Worm (Caenorhabditis elegans) whole organism, L1 larva: Measurements from ENCODE around the gene H01M10.1.

ENCODE experiments used
- C04F5.9 ChIP-seq: sonication (generic microtip); optimal IDR thresholded peaks from 2 replicates; lab custom pipeline; 2016; ENCODE audit warnings: missing genetic modification characterization, missing compliant biosample characterization
- C16A3.4 ChIP-seq: fragments of 150-350 bp; optimal IDR thresholded peaks from 2 replicates; lab custom pipeline; 2014; ENCODE audit warnings: missing biosample characterization, missing genetic modification characterization
- C34B4.2 ChIP-seq: sonication (generic microtip); optimal IDR thresholded peaks from 2 replicates; lab custom pipeline; 2017; ENCODE audit warnings: mild to moderate bottlenecking, missing genetic modification characterization, missing compliant biosample characterization
- F16B12.6 ChIP-seq: fragments of 150-350 bp; optimal IDR thresholded peaks from 2 replicates; lab custom pipeline; 2014; ENCODE audit warnings: missing biosample characterization, missing genetic modification characterization
- Y116A8C.19 ChIP-seq: sonication (generic microtip); optimal IDR thresholded peaks from 2 replicates; lab custom pipeline; 2016; ENCODE audit warnings: missing compliant biosample characterization, missing genetic modification characterization, borderline replicate concordance
- aha-1 ChIP-seq: fragments of 150-350 bp; optimal IDR thresholded peaks from 2 replicates; lab custom pipeline; 2014; ENCODE audit warnings: missing biosample characterization, missing genetic modification characterization
- alr-1 ChIP-seq: fragments of 200-800 bp; sonication (Bioruptor generic); optimal IDR thresholded peaks from 2 replicates; lab custom pipeline; 2018; ENCODE audit warnings: borderline replicate concordance, mild to moderate bottlenecking, missing genetic modification characterization, missing compliant biosample characterization
- aly-2 ChIP-seq: fragments of 150-350 bp; optimal IDR thresholded peaks from 2 replicates; lab custom pipeline; 2014; ENCODE audit warnings: missing biosample characterization, missing genetic modification characterization
- ama-1 ChIP-seq: fragments of 150-350 bp; optimal IDR thresholded peaks from 2 replicates; lab custom pipeline; 2014
- blmp-1 ChIP-seq: fragments of 150-350 bp; optimal IDR thresholded peaks from 2 replicates; lab custom pipeline; 2014; ENCODE audit warnings: missing biosample characterization, missing genetic modification characterization
- ceh-63 ChIP-seq: fragments of 200-800 bp; sonication (Bioruptor generic); optimal IDR thresholded peaks from 2 replicates; lab custom pipeline; 2018; ENCODE audit warnings: mild to moderate bottlenecking, missing genetic modification characterization, missing compliant biosample characterization
- ceh-8 ChIP-seq: fragments of 200-800 bp; sonication (Bioruptor generic); optimal IDR thresholded peaks from 2 replicates; lab custom pipeline; 2018; ENCODE audit warnings: mild to moderate bottlenecking, missing genetic modification characterization, moderate library complexity, missing compliant biosample characterization
- ceh-90 ChIP-seq: sonication (generic microtip); optimal IDR thresholded peaks from 2 replicates; lab custom pipeline; 2016; ENCODE audit warnings: missing genetic modification characterization, missing compliant biosample characterization
- ces-1 ChIP-seq: fragments of 150-350 bp; optimal IDR thresholded peaks from 2 replicates; lab custom pipeline; 2014; ENCODE audit warnings: missing biosample characterization, missing genetic modification reagents, missing genetic modification characterization
- dsc-1 ChIP-seq: sonication (generic microtip); optimal IDR thresholded peaks from 2 replicates; lab custom pipeline; 2016; ENCODE audit warnings: mild to moderate bottlenecking, missing genetic modification characterization, missing compliant biosample characterization
- efl-1 ChIP-seq, 4 experiments: fragments of 150-350 bp; optimal IDR thresholded peaks in 3 of 4; peaks in 1 of 4; 1 replicate in 1 of 4; 2 replicates in 3 of 4; lab custom pipeline; 2014; ENCODE audit warnings: missing biosample characterization in 2 of 4, missing genetic modification characterization in 2 of 4, missing genetic modification reagents in 2 of 4
- egl-13 ChIP-seq: sonication (generic microtip); optimal IDR thresholded peaks from 2 replicates; lab custom pipeline; 2016; ENCODE audit warnings: missing genotype, missing genetic modification reagents, missing genetic modification characterization, missing compliant biosample characterization
- elt-3 ChIP-seq, 6 experiments: fragments of 150-350 bp in 1 of 6; sonication (generic microtip); optimal IDR thresholded peaks; 2 replicates each; lab custom pipeline; 2017 to 2018; ENCODE audit warnings: missing biosample characterization in 6 of 6, missing genetic modification characterization in 6 of 6, inconsistent platforms in 1 of 6
- ets-5 ChIP-seq: fragments of 200-800 bp; sonication (Bioruptor generic); IDR thresholded peaks from 2 replicates; pipeline ENCODE4 v1.3.6; 2022; ENCODE audit warnings: missing genetic modification characterization, missing compliant biosample characterization
- fkh-10 ChIP-seq: sonication (generic microtip); optimal IDR thresholded peaks from 2 replicates; lab custom pipeline; 2017; ENCODE audit warnings: missing biosample characterization, missing genetic modification reagents, missing genetic modification characterization
- fkh-4 ChIP-seq: sonication (generic microtip); optimal IDR thresholded peaks from 2 replicates; lab custom pipeline; 2016; ENCODE audit warnings: missing compliant biosample characterization, missing genetic modification characterization, borderline replicate concordance
- fkh-8 ChIP-seq: sonication (generic microtip); optimal IDR thresholded peaks from 2 replicates; lab custom pipeline; 2016; ENCODE audit warnings: mild to moderate bottlenecking, missing genetic modification characterization, missing compliant biosample characterization
- grh-1 ChIP-seq: fragments of 200-800 bp; sonication (Bioruptor generic); IDR thresholded peaks from 2 replicates; pipeline ENCODE4 v1.3.6; 2022; ENCODE audit warnings: missing genetic modification reagents, missing genetic modification characterization, missing compliant biosample characterization
- hlh-4 ChIP-seq: sonication (generic microtip); optimal IDR thresholded peaks from 2 replicates; lab custom pipeline; 2016; ENCODE audit warnings: mild to moderate bottlenecking, missing genetic modification characterization, missing compliant biosample characterization
- hpl-2 ChIP-seq: fragments of 150-350 bp; optimal IDR thresholded peaks from 2 replicates; lab custom pipeline; 2014; ENCODE audit warnings: missing biosample characterization, missing genetic modification reagents, missing genetic modification characterization
- irx-1 ChIP-seq: sonication (generic microtip); optimal IDR thresholded peaks from 2 replicates; lab custom pipeline; 2016; ENCODE audit warnings: missing genetic modification characterization, missing compliant biosample characterization
- lin-14 ChIP-seq: fragments of 200-800 bp; sonication (Bioruptor generic); optimal IDR thresholded peaks from 2 replicates; lab custom pipeline; 2018; ENCODE audit warnings: mild to moderate bottlenecking, missing genetic modification characterization, moderate library complexity, missing compliant biosample characterization
- lin-15B ChIP-seq: fragments of 150-350 bp; sonication (generic microtip); optimal IDR thresholded peaks from 3 replicates; lab custom pipeline; 2014; ENCODE audit warnings: missing biosample characterization, missing genetic modification characterization
- lin-35 ChIP-seq, 2 experiments: fragments of 150-350 bp; optimal IDR thresholded peaks; 2 replicates each; lab custom pipeline; 2014; ENCODE audit warnings: missing biosample characterization in 2 of 2, missing genetic modification characterization in 2 of 2, missing genetic modification reagents in 2 of 2
- lir-3 ChIP-seq: sonication (generic microtip); optimal IDR thresholded peaks from 2 replicates; lab custom pipeline; 2016; ENCODE audit warnings: mild to moderate bottlenecking, missing genetic modification characterization, moderate library complexity, missing compliant biosample characterization; ENCODE audit not compliant: poor library complexity
- mdl-1 ChIP-seq, 2 experiments: fragments of 150-350 bp; optimal IDR thresholded peaks; 2 replicates each; lab custom pipeline; 2014 to 2017; ENCODE audit warnings: missing biosample characterization in 2 of 2, missing genetic modification characterization in 2 of 2, inconsistent platforms in 1 of 2
- mef-2 ChIP-seq: fragments of 150-350 bp; optimal IDR thresholded peaks from 2 replicates; lab custom pipeline; 2014; ENCODE audit warnings: missing biosample characterization, missing genetic modification characterization
- nhr-11 ChIP-seq: fragments of 150-350 bp; optimal IDR thresholded peaks from 2 replicates; lab custom pipeline; 2014; ENCODE audit warnings: missing biosample characterization, missing genetic modification characterization
- nhr-19 ChIP-seq: fragments of 200-800 bp; sonication (Bioruptor generic); conservative IDR thresholded peaks from 2 replicates; pipeline ENCODE4 v1.3.6; 2022; ENCODE audit warnings: missing genetic modification characterization, missing compliant biosample characterization
- nhr-20 ChIP-seq: sonication (generic microtip); optimal IDR thresholded peaks from 2 replicates; lab custom pipeline; 2016; ENCODE audit warnings: mild to moderate bottlenecking, missing genetic modification characterization, missing compliant biosample characterization
- nhr-237 ChIP-seq: fragments of 150-350 bp; optimal IDR thresholded peaks from 2 replicates; lab custom pipeline; 2014; ENCODE audit warnings: missing biosample characterization, missing genetic modification characterization
- nhr-47 ChIP-seq: sonication (generic microtip); optimal IDR thresholded peaks from 2 replicates; lab custom pipeline; 2016; ENCODE audit warnings: mild to moderate bottlenecking, missing genetic modification characterization, moderate library complexity, missing compliant biosample characterization
- nhr-71 ChIP-seq: sonication (generic microtip); optimal IDR thresholded peaks from 2 replicates; lab custom pipeline; 2016; ENCODE audit warnings: mild to moderate bottlenecking, missing genetic modification characterization, moderate library complexity, missing compliant biosample characterization
- nhr-76 ChIP-seq: sonication (generic microtip); optimal IDR thresholded peaks from 2 replicates; lab custom pipeline; 2017; ENCODE audit warnings: missing biosample characterization, missing genetic modification characterization
- nhr-84 ChIP-seq: sonication (generic microtip); optimal IDR thresholded peaks from 2 replicates; lab custom pipeline; 2017; ENCODE audit warnings: missing biosample characterization, missing genetic modification characterization
- pag-3 ChIP-seq: sonication (generic microtip); optimal IDR thresholded peaks from 2 replicates; lab custom pipeline; 2017; ENCODE audit warnings: missing genetic modification characterization, mild to moderate bottlenecking, missing compliant biosample characterization, antibody characterized with exemption, borderline replicate concordance; ENCODE audit not compliant: insufficient read depth
- pax-3 ChIP-seq: fragments of 200-800 bp; sonication (Bioruptor generic); optimal IDR thresholded peaks from 2 replicates; lab custom pipeline; 2018; ENCODE audit warnings: mild to moderate bottlenecking, missing genetic modification characterization, moderate library complexity, missing compliant biosample characterization
- pqm-1 ChIP-seq: sonication (generic microtip); optimal IDR thresholded peaks from 3 replicates; lab custom pipeline; 2017; ENCODE audit warnings: missing biosample characterization, missing genetic modification characterization
- skn-1 ChIP-seq: fragments of 150-350 bp; optimal IDR thresholded peaks from 2 replicates; lab custom pipeline; 2014; ENCODE audit warnings: missing biosample characterization, missing genetic modification characterization
- snpc-4 ChIP-seq: fragments of 150-350 bp; optimal IDR thresholded peaks from 2 replicates; lab custom pipeline; 2014; ENCODE audit warnings: missing biosample characterization, missing genetic modification characterization
- sup-37 ChIP-seq: fragments of 200-800 bp; sonication (Bioruptor generic); optimal IDR thresholded peaks from 2 replicates; lab custom pipeline; 2018; ENCODE audit warnings: mild to moderate bottlenecking, missing genetic modification characterization, missing compliant biosample characterization
- tbx-2 ChIP-seq: sonication (generic microtip); optimal IDR thresholded peaks from 2 replicates; lab custom pipeline; 2016; ENCODE audit warnings: missing genetic modification characterization, missing compliant biosample characterization
- tlp-1 ChIP-seq: fragments of 150-350 bp; optimal IDR thresholded peaks from 2 replicates; lab custom pipeline; 2014; ENCODE audit warnings: missing biosample characterization, missing genetic modification characterization
- unc-86 ChIP-seq: sonication (generic microtip); optimal IDR thresholded peaks from 2 replicates; lab custom pipeline; 2016; ENCODE audit warnings: missing genetic modification characterization, missing compliant biosample characterization
- xbp-1 ChIP-seq: sonication (generic microtip); optimal IDR thresholded peaks from 2 replicates; lab custom pipeline; 2016; ENCODE audit warnings: missing genetic modification characterization, missing compliant biosample characterization
- zag-1 ChIP-seq: fragments of 150-350 bp; optimal IDR thresholded peaks from 2 replicates; lab custom pipeline; 2014; ENCODE audit warnings: missing biosample characterization, missing genetic modification characterization

The H01M10.1 gene

DNA sequence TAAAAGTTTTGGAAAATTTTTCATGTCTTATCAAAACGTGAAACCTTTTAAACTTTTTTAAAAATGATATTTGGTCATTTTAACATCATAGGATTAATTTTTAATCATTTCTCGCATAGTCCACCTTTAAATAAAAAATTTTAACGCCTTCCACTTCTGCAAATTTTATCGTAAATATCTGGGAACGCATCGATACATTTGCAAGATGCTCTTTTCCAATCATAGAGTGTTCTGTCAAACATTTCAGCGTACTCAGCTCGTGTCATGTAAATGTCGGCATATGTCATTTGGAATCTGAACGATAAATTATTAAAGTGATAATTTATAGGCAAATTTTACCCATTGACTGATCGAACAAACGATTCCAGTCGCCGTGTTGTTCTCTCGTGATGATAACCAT lies 20.4 kb downstream of the H01M10.1 start, which contains the start of gene F52H2.5:
Gene F52H2.5 (minus strand): TSS at position 101 of the 400 bp plus-strand sequence.
- TF ChIP-seq snpc-4 (tag; lab: Kevin White, UChicago) (no peak), nhr-11 (tag; lab: Kevin White, UChicago) (no peak)
- TF ChIP-seq, all 84 proteins: peak for 0

DNA sequence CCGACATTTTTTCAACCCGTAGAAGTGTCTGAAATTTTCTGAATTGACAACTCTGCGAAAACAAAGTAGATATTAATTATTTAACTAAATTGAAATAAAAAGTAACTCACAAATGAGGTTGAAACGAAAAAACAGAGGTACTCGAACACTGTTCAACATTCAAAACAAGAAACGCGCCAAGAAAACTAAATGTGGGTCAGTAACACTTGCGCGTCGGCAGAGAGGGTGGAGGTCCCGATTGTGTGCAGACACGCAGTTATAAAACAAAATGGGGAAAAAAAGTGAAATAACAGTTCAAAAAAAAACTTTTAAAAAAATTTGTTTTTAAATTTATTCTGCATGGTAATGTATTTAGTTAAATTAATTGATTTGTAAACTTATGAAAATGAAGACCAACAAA lies 21.0 kb downstream of the H01M10.1 start:
- peak; percentile 5 for TF ChIP-seq egl-13 (tag; lab: Kevin White, UChicago)
- TF ChIP-seq ces-1, result no peak
- peak; percentile 50 for TF ChIP-seq nhr-47 (tag; lab: Kevin White, UChicago)
- TF ChIP-seq nhr-71, result peak; percentile 65
- no peak for TF ChIP-seq irx-1 (tag; lab: Kevin White, UChicago)
- no peak for TF ChIP-seq ceh-63 (GFP tag; lab: Kevin White, UChicago)
- no peak for TF ChIP-seq hpl-2 (GFP tag; lab: Kevin White, UChicago)
- no peak for TF ChIP-seq nhr-11 (tag; lab: Kevin White, UChicago)
- no peak for TF ChIP-seq pax-3 (tag; lab: Kevin White, UChicago)
- TF ChIP-seq fkh-8 (tag; lab: Kevin White, UChicago), result no peak
- TF ChIP-seq nhr-237 (tag; lab: Kevin White, UChicago), result no peak
- TF ChIP-seq lin-35 (GFP tag; optimal IDR thresholded peaks at IDR 0.05; lab: Kevin White, UChicago), result peak; percentile 1 to 62
- TF ChIP-seq ama-1 (lab: Kevin White, UChicago), result no peak
- TF ChIP-seq nhr-19 (GFP tag; lab: Robert Waterston, UW), result no peak
- TF ChIP-seq zag-1 (tag; lab: Kevin White, UChicago), result no peak
- no peak for TF ChIP-seq ets-5 (GFP tag; lab: Robert Waterston, UW)
- TF ChIP-seq alr-1 (tag; lab: Kevin White, UChicago), result no peak
- TF ChIP-seq C34B4.2, result no peak
- no peak for TF ChIP-seq fkh-10 (GFP tag; lab: Kevin White, UChicago)
- TF ChIP-seq fkh-4, result no peak
- TF ChIP-seq Y116A8C.19 (tag; lab: Kevin White, UChicago), result no peak
- no peak for TF ChIP-seq hlh-4 (tag; lab: Kevin White, UChicago)
- TF ChIP-seq C04F5.9 (tag; lab: Kevin White, UChicago), result no peak
- TF ChIP-seq F16B12.6 (tag; lab: Kevin White, UChicago), result no peak
- peak; percentile 46 for TF ChIP-seq blmp-1 (tag; lab: Kevin White, UChicago)
- peak; percentile 18 for TF ChIP-seq C16A3.4 (tag; lab: Kevin White, UChicago)
- TF ChIP-seq skn-1 (tag; lab: Kevin White, UChicago), result peak; percentile 89
- TF ChIP-seq nhr-20 (tag; lab: Kevin White, UChicago), result peak; percentile 43
- TF ChIP-seq elt-3 (tag; optimal IDR thresholded peaks at IDR 0.05; lab: Kevin White, UChicago), result no peak
- no peak for TF ChIP-seq lin-15B (tag; lab: Kevin White, UChicago)
- no peak for TF ChIP-seq pqm-1 (tag; lab: Kevin White, UChicago)
- TF ChIP-seq dsc-1 (tag; lab: Kevin White, UChicago), result peak; percentile 5
- TF ChIP-seq mef-2 (tag; lab: Kevin White, UChicago), result no peak
- peak; percentile 11 for TF ChIP-seq tbx-2 (tag; lab: Kevin White, UChicago)
- no peak for TF ChIP-seq sup-37 (GFP tag; lab: Kevin White, UChicago)
- peak; percentile 9 for TF ChIP-seq unc-86
- no peak for TF ChIP-seq aly-2 (tag; lab: Kevin White, UChicago)
- TF ChIP-seq xbp-1, result peak; percentile 32
- no peak for TF ChIP-seq tlp-1 (tag; lab: Kevin White, UChicago)
- no peak for TF ChIP-seq nhr-84 (tag; lab: Kevin White, UChicago)
- peak in 1 of 2 experiments; percentile 9 for TF ChIP-seq mdl-1 (tag; optimal IDR thresholded peaks at IDR 0.05; lab: Kevin White, UChicago)
- TF ChIP-seq lir-3 (tag; lab: Kevin White, UChicago), result no peak
- TF ChIP-seq efl-1 (optimal IDR thresholded peaks at IDR 0.05; lab: Kevin White, UChicago), result peak; percentile 6 to 33
- peak in 1 of 2 experiments; percentile 85 for TF ChIP-seq efl-1 (GFP tag; optimal IDR thresholded peaks at IDR 0.05 in 1 of 2; lab: Kevin White, UChicago)
- no peak for TF ChIP-seq nhr-76
- TF ChIP-seq lin-14 (GFP tag; lab: Kevin White, UChicago), result no peak
- peak; percentile 5 for TF ChIP-seq pag-3 (tag; lab: Kevin White, UChicago)
- TF ChIP-seq grh-1 (GFP tag; lab: Robert Waterston, UW), result no peak
- no peak for TF ChIP-seq ceh-8 (GFP tag; lab: Kevin White, UChicago)
- no peak for TF ChIP-seq ceh-90 (tag; lab: Kevin White, UChicago)
- TF ChIP-seq aha-1, result no peak
